Worm (Caenorhabditis elegans) whole organism, midembryonic: ENCODE data around the gene hlh-27.

Source experiments
- T22C8.4 ChIP-seq: fragments of 200-800 bp; sonication (Bioruptor generic); IDR thresholded peaks from 2 replicates; pipeline ENCODE4 v1.3.6; 2022; ENCODE audit warnings: missing genetic modification characterization, missing compliant biosample characterization
- cog-1 ChIP-seq: sonication (generic microtip); optimal IDR thresholded peaks from 2 replicates; lab custom pipeline; 2016; ENCODE audit warnings: missing genetic modification characterization, missing compliant biosample characterization
- flt-1 ChIP-seq: fragments of 200-800 bp; sonication (Bioruptor generic); IDR thresholded peaks from 2 replicates; pipeline ENCODE4 v1.3.6; 2022; ENCODE audit warnings: missing genetic modification characterization, missing compliant biosample characterization
- klf-2 ChIP-seq: fragments of 200-800 bp; sonication (Bioruptor generic); conservative IDR thresholded peaks from 2 replicates; pipeline ENCODE4 v1.3.6; 2022; ENCODE audit warnings: missing genetic modification reagents, missing genetic modification characterization, missing compliant biosample characterization
- med-1 ChIP-seq: sonication (generic microtip); optimal IDR thresholded peaks from 2 replicates; lab custom pipeline; 2017; ENCODE audit warnings: missing genetic modification characterization, mild to moderate bottlenecking, missing compliant biosample characterization, antibody characterized with exemption, missing genetic modification reagents; ENCODE audit not compliant: insufficient read depth
- ref-1 ChIP-seq: fragments of 200-800 bp; sonication (Bioruptor generic); conservative IDR thresholded peaks from 2 replicates; pipeline ENCODE4 v1.3.6; 2022; ENCODE audit warnings: missing genetic modification reagents, missing genetic modification characterization, missing compliant biosample characterization
- tab-1 ChIP-seq: fragments of 200-800 bp; sonication (Bioruptor generic); IDR thresholded peaks from 2 replicates; pipeline ENCODE4 v1.3.6; 2022; ENCODE audit warnings: missing genetic modification characterization, missing compliant biosample characterization
- ztf-23 ChIP-seq: fragments of 200-800 bp; sonication (Bioruptor generic); IDR thresholded peaks from 2 replicates; pipeline ENCODE4 v1.3.6; 2022; ENCODE audit warnings: missing genetic modification reagents, missing genetic modification characterization, missing compliant biosample characterization
- ztf-29 ChIP-seq: fragments of 200-800 bp; sonication (Bioruptor generic); IDR thresholded peaks from 2 replicates; pipeline ENCODE4 v1.3.6; 2022; ENCODE audit warnings: missing genetic modification reagents, missing genetic modification characterization, missing compliant biosample characterization

Gene hlh-27

DNA sequence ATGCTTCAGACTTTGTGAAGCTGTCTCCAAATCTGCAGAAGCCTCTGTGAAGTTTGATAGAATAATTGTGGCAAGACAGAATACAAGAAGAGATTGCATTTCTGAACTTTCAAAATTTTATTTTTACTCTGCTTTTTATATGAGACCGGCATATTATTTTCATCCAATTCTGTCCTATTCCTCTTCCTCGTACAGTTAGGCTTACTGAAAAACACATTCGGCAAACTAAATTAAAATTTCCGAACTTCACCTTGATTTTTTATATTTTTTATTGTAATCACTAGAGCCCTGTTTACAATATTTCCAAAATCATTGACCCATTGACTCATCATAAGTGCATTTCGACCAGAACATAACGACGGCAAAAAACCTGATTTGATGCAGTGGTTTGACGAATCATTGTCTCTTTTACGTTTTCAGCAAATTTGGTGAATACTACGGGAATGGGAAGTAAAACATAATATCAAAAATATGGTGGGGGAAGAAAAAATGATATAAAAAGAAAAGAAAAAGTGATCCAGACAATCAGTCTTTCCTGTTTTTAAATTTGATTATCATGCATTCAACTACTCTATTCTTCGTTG, 41.8 kb downstream of the hlh-27 start, which contains the start of the genes suex-1 and F12A10.9:
Gene suex-1, minus strand, starts transcription at position 101 of the 584 bp plus-strand sequence.
Gene F12A10.9, plus strand, starts transcription at position 534 of the 584 bp plus-strand sequence.
- TF ChIP-seq flt-1 (GFP tag; lab: Robert Waterston, UW) (no peak), cog-1 (tag; lab: Kevin White, UChicago) (no peak), ztf-23 (GFP tag; lab: Robert Waterston, UW) (no peak), tab-1 (no peak), T22C8.4 (GFP tag; lab: Robert Waterston, UW) (no peak), ztf-29 (GFP tag; lab: Robert Waterston, UW) (no peak), klf-2 (GFP tag; lab: Robert Waterston, UW) (no peak), med-1 (no peak)

DNA sequence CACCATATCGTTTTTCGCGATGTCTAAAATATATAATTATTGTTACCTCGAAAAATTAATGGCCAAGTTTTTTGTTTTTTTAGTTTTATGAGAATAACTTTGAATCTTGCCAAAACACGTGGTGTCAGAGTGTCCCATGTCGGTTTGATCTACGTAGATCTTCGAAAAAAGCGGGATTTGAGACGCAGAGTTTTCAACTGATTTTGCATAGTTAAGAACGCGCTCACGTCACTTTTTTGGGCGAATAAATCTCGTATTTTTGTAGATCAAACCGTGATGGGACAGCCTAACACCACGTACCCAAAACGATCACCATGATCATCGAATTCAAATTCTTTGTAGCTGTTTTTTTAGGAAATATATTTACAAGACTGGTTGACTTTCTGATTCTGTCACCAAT, 42.5 kb downstream of the hlh-27 start:
- TF ChIP-seq flt-1 (GFP tag; lab: Robert Waterston, UW) = no peak
- no peak for TF ChIP-seq klf-2 (GFP tag; lab: Robert Waterston, UW)
- no peak for TF ChIP-seq ztf-29 (GFP tag; lab: Robert Waterston, UW)
- no peak for TF ChIP-seq med-1
- TF ChIP-seq ztf-23 (GFP tag; lab: Robert Waterston, UW) = no peak
- TF ChIP-seq tab-1 = no peak
- no peak for TF ChIP-seq ref-1 (GFP tag; lab: Robert Waterston, UW)
- no peak for TF ChIP-seq cog-1 (tag; lab: Kevin White, UChicago)
- no peak for TF ChIP-seq T22C8.4 (GFP tag; lab: Robert Waterston, UW)

DNA sequence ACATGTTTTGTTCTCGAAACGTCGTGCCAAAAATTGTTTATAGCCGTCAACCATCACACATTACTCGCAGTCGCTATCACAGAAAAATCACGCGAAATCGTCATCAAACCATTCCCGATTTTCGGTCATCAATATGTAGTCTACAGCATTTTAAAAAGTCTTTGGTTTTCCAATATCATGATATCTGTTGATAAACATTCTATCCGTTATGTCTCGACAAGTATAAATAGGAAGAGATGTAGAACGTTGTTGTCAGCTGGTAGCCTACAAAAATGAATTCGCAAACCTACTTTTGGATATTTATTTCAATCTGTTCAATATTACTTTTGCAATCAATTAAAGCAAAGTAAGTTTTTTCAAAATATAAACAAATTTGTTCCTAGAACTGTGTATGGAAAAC, 43.6 kb downstream of the hlh-27 start, which contains the start of gene F12A10.1:
Gene F12A10.1, plus strand, starts transcription at position 166 of the 400 bp plus-strand sequence.
- TF ChIP-seq flt-1 (GFP tag; lab: Robert Waterston, UW) (no peak), klf-2 (GFP tag; lab: Robert Waterston, UW) (no peak), ztf-29 (GFP tag; lab: Robert Waterston, UW) (no peak), tab-1 (no peak), med-1 (no peak)

DNA sequence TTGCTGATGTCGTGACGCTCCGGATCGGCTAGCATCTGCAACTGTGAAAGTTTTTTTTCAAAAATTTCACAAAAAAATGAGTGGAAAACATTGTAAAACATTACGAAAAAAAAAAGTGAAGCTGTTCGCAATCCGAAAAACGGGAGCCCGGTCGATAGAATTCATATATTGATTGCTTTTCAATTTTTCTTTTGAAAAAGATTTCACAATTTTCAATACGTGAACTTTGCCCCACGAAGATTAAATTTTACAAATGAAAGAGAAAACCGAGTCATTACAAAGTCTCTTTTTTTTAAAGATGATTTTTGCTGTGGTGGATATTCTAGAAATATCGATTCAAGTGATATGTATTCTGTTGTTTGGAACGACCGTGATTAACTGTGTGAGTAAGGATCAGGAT, 45.6 kb downstream of the hlh-27 start, which contains the start of gene F12A10.6:
Gene F12A10.6, minus strand, starts transcription at position 101 of the 400 bp plus-strand sequence.
- TF ChIP-seq cog-1 (tag; lab: Kevin White, UChicago) = no peak
